Worm (Caenorhabditis elegans): ENCODE data around the gene srt-41.

The srt-41 gene

ce11 chrV:1804034-1804542, 1.1 kb upstream of the srt-41 start:
- TF ChIP-seq nhr-2 (tag; optimal IDR thresholded peaks at IDR 0.05) (no peak), flh-1 (GFP tag; optimal IDR thresholded peaks at IDR 0.05) (no peak), mls-2 (tag; optimal IDR thresholded peaks at IDR 0.05) (no peak), hlh-1 (tag; optimal IDR thresholded peaks at IDR 0.05) (no peak), M03D4.4 (tag; optimal IDR thresholded peaks at IDR 0.05) (no peak), sem-2 (GFP tag; optimal IDR thresholded peaks at IDR 0.05) (no peak), ceh-83 (GFP tag; optimal IDR thresholded peaks at IDR 0.05) (no peak), blmp-1 (tag; optimal IDR thresholded peaks at IDR 0.05) (no peak)

- TF ChIP-seq elt-1 (tag; optimal IDR thresholded peaks at IDR 0.05; ENCODE audit: borderline replicate concordance, insufficient read depth) (no peak), blmp-1 (tag; optimal IDR thresholded peaks at IDR 0.05) (no peak), mls-2 (tag; optimal IDR thresholded peaks at IDR 0.05) (no peak), unc-120 (tag; optimal IDR thresholded peaks at IDR 0.05; ENCODE audit: poor library complexity, severe bottlenecking) (no peak), unc-62 (GFP tag; optimal IDR thresholded peaks at IDR 0.05) (no peak), nhr-12 (tag; optimal IDR thresholded peaks at IDR 0.05) (no peak), nhr-2 (tag; optimal IDR thresholded peaks at IDR 0.05) (no peak), elt-3 (tag; optimal IDR thresholded peaks at IDR 0.05) (no peak), pha-4 (tag; optimal IDR thresholded peaks at IDR 0.05) (no peak), hlh-1 (tag; optimal IDR thresholded peaks at IDR 0.05) (no peak), ces-1 (GFP tag; optimal IDR thresholded peaks at IDR 0.05) (no peak), M03D4.4 (tag; optimal IDR thresholded peaks at IDR 0.05) (no peak), nhr-237 (tag; optimal IDR thresholded peaks at IDR 0.05) (no peak), sptf-1 (tag; optimal IDR thresholded peaks at IDR 0.05) (no peak), mab-5 (tag; optimal IDR thresholded peaks at IDR 0.05) (no peak), drap-1 (GFP tag; optimal IDR thresholded peaks at IDR 0.05) (no peak), cnd-1 (tag; optimal IDR thresholded peaks at IDR 0.05) (no peak)
Observed at ce11 chrV:1797900-1798299, 5.0 kb downstream of the srt-41 start, which contains the start of gene F36H9.10. Gene F36H9.10, plus strand, starts transcription at chrV:1798200.

- no peak for TF ChIP-seq unc-62 (GFP tag; optimal IDR thresholded peaks at IDR 0.05)
Observed at ce11 chrV:1794218-1794617, 8.7 kb downstream of the srt-41 start, which contains the start of gene F36H9.1. Gene F36H9.1, plus strand, starts transcription at chrV:1794518.

- TF ChIP-seq zip-8 (tag; optimal IDR thresholded peaks at IDR 0.05) (no peak), sem-2 (GFP tag; optimal IDR thresholded peaks at IDR 0.05) (no peak), hlh-1 (tag; optimal IDR thresholded peaks at IDR 0.05) (no peak), unc-120 (tag; optimal IDR thresholded peaks at IDR 0.05; ENCODE audit: poor library complexity, severe bottlenecking) (no peak), drap-1 (GFP tag; optimal IDR thresholded peaks at IDR 0.05) (no peak), nhr-237 (tag; optimal IDR thresholded peaks at IDR 0.05) (no peak), blmp-1 (tag; optimal IDR thresholded peaks at IDR 0.05) (no peak), nhr-28 (tag; optimal IDR thresholded peaks at IDR 0.05) (no peak), ztf-11 (tag; optimal IDR thresholded peaks at IDR 0.05) (no peak), cnd-1 (tag; optimal IDR thresholded peaks at IDR 0.05) (no peak), pha-4 (tag; optimal IDR thresholded peaks at IDR 0.05) (no peak), ham-2 (GFP tag; optimal IDR thresholded peaks at IDR 0.05) (no peak), unc-39 (tag; optimal IDR thresholded peaks at IDR 0.05) (no peak), unc-62 (GFP tag; optimal IDR thresholded peaks at IDR 0.05) (no peak), mep-1 (tag; optimal IDR thresholded peaks at IDR 0.05) (no peak), lsy-2 (tag; optimal IDR thresholded peaks at IDR 0.05) (no peak)
Observed at ce11 chrV:1789495-1789894, 13.4 kb downstream of the srt-41 start.

- no peak for TF ChIP-seq nhr-12 (tag; optimal IDR thresholded peaks at IDR 0.05)
- TF ChIP-seq nhr-76 (tag; optimal IDR thresholded peaks at IDR 0.05) = no peak
- TF ChIP-seq unc-39 (tag; optimal IDR thresholded peaks at IDR 0.05) = no peak
- TF ChIP-seq nhr-237 (tag; optimal IDR thresholded peaks at IDR 0.05) = no peak
- TF ChIP-seq mep-1 (tag; optimal IDR thresholded peaks at IDR 0.05) = no peak
- no peak for TF ChIP-seq ham-2 (GFP tag; optimal IDR thresholded peaks at IDR 0.05)
- TF ChIP-seq flh-1 (GFP tag; optimal IDR thresholded peaks at IDR 0.05) = no peak
- TF ChIP-seq blmp-1 (tag; optimal IDR thresholded peaks at IDR 0.05) = no peak
- TF ChIP-seq zip-8 (tag; optimal IDR thresholded peaks at IDR 0.05) = no peak
Observed at ce11 chrV:1788157-1788556, 14.8 kb downstream of the srt-41 start, which contains the start of gene F36H9.2. Gene F36H9.2, plus strand, starts transcription at chrV:1788457.

- TF ChIP-seq M03D4.4 (tag; optimal IDR thresholded peaks at IDR 0.05) = no peak
- no peak for TF ChIP-seq zip-8 (tag; optimal IDR thresholded peaks at IDR 0.05)
- no peak for TF ChIP-seq ztf-11 (tag; optimal IDR thresholded peaks at IDR 0.05)
- TF ChIP-seq lin-13 (tag; optimal IDR thresholded peaks at IDR 0.05) = no peak
- TF ChIP-seq unc-120 (tag; optimal IDR thresholded peaks at IDR 0.05; ENCODE audit: poor library complexity, severe bottlenecking) = no peak
- no peak for TF ChIP-seq cnd-1 (tag; optimal IDR thresholded peaks at IDR 0.05)
- no peak for TF ChIP-seq lin-32 (GFP tag; optimal IDR thresholded peaks at IDR 0.05)
- TF ChIP-seq tbx-8 (GFP tag; optimal IDR thresholded peaks at IDR 0.05) = no peak
- no peak for TF ChIP-seq elt-1 (tag; optimal IDR thresholded peaks at IDR 0.05; ENCODE audit: borderline replicate concordance, insufficient read depth)
- TF ChIP-seq flh-1 (GFP tag; optimal IDR thresholded peaks at IDR 0.05) = no peak
Observed at ce11 chrV:1781922-1782321, 21.0 kb downstream of the srt-41 start, which contains the start of gene F36H9.5. Gene F36H9.5, minus strand, starts transcription at chrV:1782022.

All from whole organism, mixed stage, embryonic.